Fruit fly (Drosophila melanogaster) whole organism: Measurements from ENCODE around the gene deltaCOP.

Source experiments
- CG8478 ChIP-seq: fragments of >200 bp; optimal IDR thresholded peaks from 2 replicates; lab custom pipeline; 2018; ENCODE audit warnings: inconsistent platforms
- Dll ChIP-seq: fragments of >200 bp; optimal IDR thresholded peaks from 2 replicates; lab custom pipeline; 2017
- EcR ChIP-seq, 2 experiments: fragments of >200 bp; optimal IDR thresholded peaks; 2 replicates each; lab custom pipeline; 2017; ENCODE audit warnings: missing biosample characterization in 2 of 2, missing genetic modification characterization in 2 of 2, missing genetic modification reagents in 2 of 2
- pan ChIP-seq: fragments of >200 bp; optimal IDR thresholded peaks from 2 replicates; lab custom pipeline; 2017
- psq ChIP-seq: fragments of >200 bp; optimal IDR thresholded peaks from 2 replicates; lab custom pipeline; 2017
- usp ChIP-seq: fragments of >200 bp; optimal IDR thresholded peaks from 2 replicates; lab custom pipeline; 2017; ENCODE audit warnings: missing biosample characterization, missing genetic modification characterization, mixed read lengths

The deltaCOP gene

dm6 chrX:1849914-1850313, 11.7 kb downstream of the deltaCOP start:
- TF ChIP-seq psq (no peak), Dll (no peak), CG8478 (lab: Kevin White, UChicago) (no peak), usp (GFP tag; lab: Kevin White, UChicago) (no peak), pan (lab: Kevin White, UChicago) (no peak), EcR (GFP tag; optimal IDR thresholded peaks at IDR 0.05; lab: Kevin White, UChicago) (no peak)

DNA sequence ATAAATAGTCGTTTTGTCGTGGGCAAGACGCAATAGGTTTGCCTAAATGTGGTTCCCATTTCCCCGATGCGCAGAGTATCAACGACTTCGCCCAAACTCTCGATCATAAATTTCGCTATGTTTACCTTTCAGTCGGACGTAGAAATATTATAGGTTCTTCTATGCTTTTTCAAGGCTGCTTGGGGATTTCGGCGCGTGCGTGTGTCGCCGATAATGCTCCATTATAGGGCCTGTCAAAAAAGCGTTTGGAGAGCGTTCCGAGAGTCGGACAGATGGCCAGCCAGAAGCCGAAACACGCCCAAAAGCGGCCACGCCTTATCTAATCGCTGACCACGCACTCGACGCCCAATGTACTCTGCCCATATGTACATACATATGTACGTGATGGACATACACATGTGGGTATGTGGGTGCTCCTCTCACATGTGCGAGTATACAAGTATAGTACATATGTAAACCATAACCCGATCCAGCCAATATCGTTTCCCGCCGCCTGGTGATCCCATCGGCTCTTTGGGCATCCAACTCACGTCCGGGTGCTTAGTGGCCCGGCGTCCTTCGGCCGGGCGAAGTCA, 12.9 kb downstream of the deltaCOP start:
- TF ChIP-seq EcR (GFP tag; optimal IDR thresholded peaks at IDR 0.05; lab: Kevin White, UChicago) = no peak
- no peak for TF ChIP-seq pan (lab: Kevin White, UChicago)
- TF ChIP-seq Dll = no peak
- no peak for TF ChIP-seq psq
- TF ChIP-seq usp (GFP tag; lab: Kevin White, UChicago) = no peak
- no peak for TF ChIP-seq CG8478 (lab: Kevin White, UChicago)

DNA sequence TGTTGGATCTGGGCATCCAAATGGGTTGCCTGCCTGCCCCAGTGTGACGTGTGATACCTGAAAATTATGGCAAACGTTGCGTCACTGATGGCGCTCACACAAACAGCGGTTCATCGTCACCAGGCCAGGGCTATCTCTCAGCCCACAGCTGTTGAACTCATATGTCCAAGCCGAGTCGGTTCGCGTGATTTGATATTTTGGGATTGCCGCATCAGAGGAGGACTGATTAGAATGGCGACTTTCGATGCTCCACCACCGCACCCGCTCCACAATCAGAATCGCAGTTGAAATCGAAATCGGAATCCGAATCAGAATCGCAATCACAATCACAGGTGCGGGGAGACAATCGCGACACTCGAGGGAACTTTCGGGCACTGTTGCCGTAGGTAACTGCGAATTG, 13.9 kb downstream of the deltaCOP start:
- TF ChIP-seq Dll (no peak), usp (GFP tag; lab: Kevin White, UChicago) (no peak), psq (no peak), CG8478 (lab: Kevin White, UChicago) (no peak), EcR (GFP tag; optimal IDR thresholded peaks at IDR 0.05; lab: Kevin White, UChicago) (no peak), pan (lab: Kevin White, UChicago) (no peak)

DNA sequence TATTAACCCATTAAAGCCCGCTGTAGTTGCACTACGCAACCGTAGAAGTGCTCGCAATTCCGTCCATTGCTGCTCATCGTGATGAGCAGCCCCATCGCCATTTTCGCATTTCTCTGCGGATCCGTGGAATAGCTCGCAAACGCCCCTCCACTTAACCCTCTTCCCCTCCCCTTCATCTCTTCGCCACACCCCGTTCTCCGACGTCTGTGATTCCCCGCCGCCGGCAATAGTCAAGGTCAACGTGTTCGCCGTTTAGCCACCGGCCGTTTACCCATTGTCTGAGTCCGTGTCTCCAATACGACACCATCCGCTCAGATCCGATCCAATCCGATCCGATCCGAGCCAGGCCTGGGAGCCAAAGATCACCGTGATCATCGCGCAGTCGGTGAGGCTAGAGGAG, 15.2 kb downstream of the deltaCOP start:
- TF ChIP-seq EcR (GFP tag; optimal IDR thresholded peaks at IDR 0.05; lab: Kevin White, UChicago) = no peak
- TF ChIP-seq psq = no peak
- no peak for TF ChIP-seq CG8478 (lab: Kevin White, UChicago)
- TF ChIP-seq Dll = no peak
- TF ChIP-seq pan (lab: Kevin White, UChicago) = no peak
- TF ChIP-seq usp (GFP tag; lab: Kevin White, UChicago) = no peak

- TF ChIP-seq pan (lab: Kevin White, UChicago) (no peak), psq (no peak), CG8478 (lab: Kevin White, UChicago) (no peak), Dll (no peak), usp (GFP tag; lab: Kevin White, UChicago) (no peak), EcR (GFP tag; optimal IDR thresholded peaks at IDR 0.05; lab: Kevin White, UChicago) (no peak)
Measured at dm6 chrX:1845413-1845951, 16.1 kb downstream of the deltaCOP start.

DNA sequence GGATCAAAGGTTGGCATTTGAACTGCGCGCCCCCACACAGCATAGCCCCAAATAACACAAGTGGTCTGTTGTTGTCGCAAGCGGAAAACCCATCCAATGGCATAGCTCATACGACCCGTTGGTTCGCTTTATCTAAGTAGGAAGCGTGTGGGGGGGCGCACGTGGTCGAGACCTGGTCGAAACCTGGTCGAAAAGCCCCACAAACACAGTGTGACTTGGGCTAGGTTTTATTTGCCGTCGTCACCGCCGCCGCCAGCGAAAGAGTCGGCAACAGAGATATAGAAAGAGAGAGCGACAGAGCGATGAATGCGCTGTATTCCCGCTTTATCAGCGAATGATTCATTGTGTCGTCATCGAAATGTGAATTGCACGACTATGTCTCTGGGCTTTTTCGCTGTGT, 18.7 kb downstream of the deltaCOP start:
- TF ChIP-seq EcR (GFP tag; optimal IDR thresholded peaks at IDR 0.05; lab: Kevin White, UChicago) = no peak
- no peak for TF ChIP-seq CG8478 (lab: Kevin White, UChicago)
- TF ChIP-seq pan (lab: Kevin White, UChicago) = no peak

DNA sequence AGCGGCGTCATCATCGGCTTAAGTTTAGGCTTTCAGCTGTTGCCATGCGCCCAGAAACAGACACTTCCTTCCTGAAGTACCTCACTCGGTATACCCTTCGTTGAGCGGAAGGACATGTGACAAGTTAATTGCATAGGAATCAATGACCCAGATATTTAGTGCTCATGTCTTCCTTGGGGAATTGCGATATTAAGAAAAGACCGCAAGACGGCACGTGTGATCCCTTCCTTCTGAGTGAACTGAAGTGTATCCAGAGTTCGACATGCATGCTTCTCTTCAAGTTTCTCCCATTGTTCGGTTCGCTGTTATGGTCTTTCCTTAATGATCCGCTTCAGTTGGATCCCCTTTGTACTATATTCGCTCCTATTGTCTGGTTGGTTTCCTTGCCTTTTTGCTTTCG, 21.1 kb downstream of the deltaCOP start:
- TF ChIP-seq CG8478 (lab: Kevin White, UChicago) = no peak

DNA sequence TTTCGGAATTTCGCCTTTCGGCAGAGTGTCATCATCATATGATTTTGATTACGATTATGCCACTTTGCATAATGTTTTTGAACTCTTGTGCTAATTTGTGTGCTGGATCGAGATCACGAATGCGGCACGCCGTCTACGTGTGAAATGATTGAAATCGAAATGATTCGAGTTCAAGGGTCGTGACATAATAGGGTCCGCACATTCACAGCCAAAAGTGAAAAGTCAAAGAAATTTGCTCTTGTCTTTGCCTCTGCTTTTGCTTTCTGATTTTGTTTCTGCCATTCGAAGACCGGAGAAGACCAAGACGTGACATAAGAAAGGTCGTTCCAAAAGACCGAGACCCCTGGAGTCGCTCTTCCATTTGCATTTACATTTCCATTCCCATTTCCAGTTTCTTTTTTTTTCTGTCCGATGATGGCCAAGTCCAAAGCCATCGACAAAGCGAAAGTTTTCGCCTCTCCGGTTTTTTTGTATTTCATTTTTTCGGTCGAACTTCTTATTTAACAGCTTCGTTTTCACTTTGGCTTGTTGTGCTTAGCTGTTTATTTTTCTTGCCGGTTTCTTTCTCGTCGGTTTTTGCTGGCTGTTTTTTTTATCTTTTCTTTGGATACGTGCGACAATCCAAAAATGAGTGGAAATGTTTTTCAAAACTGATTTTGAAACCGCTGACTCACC, 26.8 kb downstream of the deltaCOP start:
- TF ChIP-seq CG8478 (lab: Kevin White, UChicago) (no peak), EcR (GFP tag; optimal IDR thresholded peaks at IDR 0.05; lab: Kevin White, UChicago) (no peak), psq (no peak), usp (GFP tag; lab: Kevin White, UChicago) (no peak)

DNA sequence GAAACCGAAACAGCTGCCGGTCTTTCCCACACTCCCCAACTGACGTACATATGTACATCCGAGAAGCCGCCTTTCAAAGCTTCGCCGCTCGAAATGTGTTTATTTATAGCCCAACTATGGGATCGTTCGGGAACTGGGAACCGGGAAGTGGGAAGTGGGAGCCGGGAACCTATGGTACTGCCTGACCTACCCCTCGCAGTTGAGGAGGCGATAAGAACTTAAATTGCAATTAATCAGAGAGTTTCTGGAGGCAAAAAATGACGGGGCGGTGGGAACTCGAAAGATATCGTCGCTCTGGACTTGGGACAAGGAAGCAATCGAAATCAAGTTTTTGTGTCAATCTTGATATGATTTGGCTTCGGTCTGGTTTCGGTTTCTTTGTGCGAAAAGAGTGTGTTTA, 28.9 kb downstream of the deltaCOP start:
- TF ChIP-seq pan (lab: Kevin White, UChicago) = no peak
- TF ChIP-seq CG8478 (lab: Kevin White, UChicago) = no peak
- TF ChIP-seq EcR (GFP tag; optimal IDR thresholded peaks at IDR 0.05; lab: Kevin White, UChicago) = no peak
- TF ChIP-seq psq = no peak
- no peak for TF ChIP-seq usp (GFP tag; lab: Kevin White, UChicago)
- TF ChIP-seq Dll = no peak

dm6 chrX:1831219-1831555, 30.4 kb downstream of the deltaCOP start:
- TF ChIP-seq psq (no peak), pan (lab: Kevin White, UChicago) (no peak), EcR (GFP tag; optimal IDR thresholded peaks at IDR 0.05; lab: Kevin White, UChicago) (peak in 1 of 2 experiments; percentile 38), usp (GFP tag; lab: Kevin White, UChicago) (no peak), Dll (no peak)

- peak in 1 of 2 experiments; percentile 12 for TF ChIP-seq EcR (GFP tag; optimal IDR thresholded peaks at IDR 0.05; lab: Kevin White, UChicago)
- TF ChIP-seq CG8478 (lab: Kevin White, UChicago) = no peak
- TF ChIP-seq psq = no peak
Measured at dm6 chrX:1830396-1831218, 31.0 kb downstream of the deltaCOP start.

DNA sequence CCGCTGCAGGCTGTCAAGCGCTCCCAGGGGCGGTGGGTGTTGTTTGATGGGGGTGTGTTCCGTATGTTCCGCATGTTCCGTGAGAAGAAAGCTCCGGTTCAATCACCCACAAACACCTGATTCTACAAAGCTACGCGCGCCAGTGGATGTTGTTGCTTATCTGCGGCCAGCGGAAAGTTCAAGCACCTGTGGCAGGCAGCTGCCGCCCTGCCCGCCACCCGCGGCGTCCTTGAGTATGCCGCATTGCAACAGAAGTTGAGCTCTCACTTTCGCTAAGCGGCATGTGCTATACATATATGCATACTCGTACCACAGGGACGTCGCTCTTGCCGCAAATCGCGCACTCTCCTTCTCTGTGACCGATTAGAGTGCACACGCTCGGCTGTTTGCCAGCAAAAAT, 33.5 kb downstream of the deltaCOP start:
- no peak for TF ChIP-seq psq
- no peak for TF ChIP-seq pan (lab: Kevin White, UChicago)
- TF ChIP-seq Dll = no peak
- TF ChIP-seq usp (GFP tag; lab: Kevin White, UChicago) = no peak
- TF ChIP-seq EcR (GFP tag; optimal IDR thresholded peaks at IDR 0.05; lab: Kevin White, UChicago) = peak; percentile 39
- TF ChIP-seq CG8478 (lab: Kevin White, UChicago) = no peak
